Worm (Caenorhabditis elegans): ENCODE measurements around the gene Y49F6B.6.
"Not testable (repeated sequence)": the region's sequence is repeated elsewhere in the genome, so short reads cannot be mapped to it uniquely, and the experiment has no call there.

Gene Y49F6B.6

DNA sequence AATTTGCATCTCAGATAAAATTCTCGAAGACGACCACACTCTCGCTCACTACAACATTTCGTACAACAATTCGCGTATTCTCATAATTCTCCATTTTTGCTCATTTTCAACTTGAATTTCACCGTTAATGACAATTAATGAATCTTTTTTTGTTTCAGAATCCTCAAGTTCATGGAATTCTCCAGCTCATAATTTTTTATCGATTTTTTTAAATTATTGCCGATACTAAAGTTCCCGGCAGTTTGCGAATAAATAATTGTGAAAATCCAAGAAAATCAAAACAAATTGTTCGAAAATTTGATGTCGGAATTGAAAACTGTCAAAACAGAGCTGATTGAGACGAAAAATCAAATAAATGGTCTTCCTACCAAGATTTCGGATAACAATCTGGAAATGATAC is 25.0 kb upstream of the Y49F6B.6 start, which contains the start of gene C16C8.21:
TSS of gene C16C8.21 (plus strand) at position 301 of the 400 bp plus-strand sequence.
- TF ChIP-seq ceh-8 (GFP tag; optimal IDR thresholded peaks at IDR 0.05) = no peak
- TF ChIP-seq blmp-1 (tag; optimal IDR thresholded peaks at IDR 0.05) = no peak
- no peak for TF ChIP-seq nhr-12 (tag; optimal IDR thresholded peaks at IDR 0.05)
- TF ChIP-seq C34B4.2 (tag; optimal IDR thresholded peaks at IDR 0.05) = no peak
- TF ChIP-seq lin-35 (GFP tag; optimal IDR thresholded peaks at IDR 0.05) = no peak
- no peak for TF ChIP-seq nhr-84 (tag; optimal IDR thresholded peaks at IDR 0.05)
- TF ChIP-seq fos-1 (tag; optimal IDR thresholded peaks at IDR 0.05) = no peak

DNA sequence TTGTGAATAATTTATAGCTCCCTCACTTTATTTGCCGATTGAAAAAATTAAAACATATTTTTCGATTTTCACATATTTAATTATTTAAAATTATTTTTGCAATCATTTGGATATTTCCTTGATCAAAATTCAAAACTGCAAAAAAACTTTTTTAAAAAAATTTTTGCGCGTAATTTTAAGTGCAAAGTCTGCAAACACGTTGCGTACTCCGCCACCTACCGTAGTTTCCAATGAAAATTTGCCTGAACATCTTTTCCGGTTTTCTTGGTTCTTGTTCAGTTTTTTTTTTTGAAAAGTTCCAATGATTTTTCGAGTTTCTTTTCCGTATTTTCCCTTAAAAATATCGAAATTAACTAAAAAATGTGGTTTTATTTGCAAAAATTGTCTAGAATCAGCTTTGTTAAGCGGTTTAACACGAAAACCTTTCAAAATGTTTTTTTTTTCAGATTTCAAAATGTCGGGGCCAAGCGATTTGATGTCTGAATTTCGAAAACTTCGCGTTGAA is 24.1 kb upstream of the Y49F6B.6 start, which contains the start of gene C16C8.25:
TSS of gene C16C8.25 (plus strand) at position 455 of the 505 bp plus-strand sequence.
- no peak for TF ChIP-seq snu-23 (GFP tag; optimal IDR thresholded peaks at IDR 0.05)

DNA sequence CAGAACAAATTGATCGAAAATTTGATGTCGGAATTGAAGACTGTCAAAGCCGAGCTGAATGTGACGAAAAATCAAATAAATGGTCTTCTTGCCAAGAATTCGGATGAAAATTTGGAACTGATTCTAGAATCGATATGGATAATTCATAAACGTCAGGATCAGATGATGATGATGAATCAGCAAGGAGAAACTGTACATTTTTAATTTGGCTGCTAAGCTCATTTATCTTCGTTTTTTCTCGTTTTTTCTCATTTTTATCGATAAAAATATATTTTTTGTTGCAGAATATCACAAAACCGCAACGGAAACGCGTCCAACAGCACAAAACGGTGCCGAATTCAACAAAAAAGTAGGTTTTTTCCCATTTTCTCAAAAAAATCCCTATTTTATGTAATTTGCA is 23.4 kb upstream of the Y49F6B.6 start, which contains the start of gene C16C8.14:
TSS of gene C16C8.14 (plus strand) at position 301 of the 400 bp plus-strand sequence.
- TF ChIP-seq nhr-237, F16B12.6, ztf-4 (tag; optimal IDR thresholded peaks at IDR 0.05): not testable (repeated sequence)

DNA sequence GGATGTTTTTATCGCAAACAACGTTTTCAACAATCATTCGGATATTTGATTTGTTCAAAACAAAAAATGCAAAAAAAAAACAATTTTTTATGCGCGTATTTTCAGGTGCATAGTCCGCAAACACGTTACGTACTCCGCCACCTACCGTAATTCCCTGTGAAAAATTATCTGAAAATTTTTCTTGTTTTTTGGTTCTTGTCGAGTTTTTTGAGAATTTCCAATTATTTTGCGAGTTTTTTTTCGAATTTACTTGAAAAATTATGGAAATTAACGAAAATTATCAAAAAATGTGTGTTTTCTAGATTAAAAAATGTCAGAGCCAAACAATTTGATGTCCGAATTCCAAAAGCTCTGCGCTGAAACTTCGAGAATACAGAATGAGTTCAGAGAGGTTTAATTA is 20.5 kb upstream of the Y49F6B.6 start, which contains the start of gene C16C8.12:
TSS of gene C16C8.12 (plus strand) at position 301 of the 400 bp plus-strand sequence.
- TF ChIP-seq ceh-8 (GFP tag; optimal IDR thresholded peaks at IDR 0.05) (no peak), mdl-1 (tag; optimal IDR thresholded peaks at IDR 0.05) (no peak), unc-86 (tag; optimal IDR thresholded peaks at IDR 0.05) (no peak), lir-3 (tag; optimal IDR thresholded peaks at IDR 0.05; ENCODE audit: poor library complexity) (no peak), fkh-4 (tag; optimal IDR thresholded peaks at IDR 0.05; ENCODE audit: borderline replicate concordance) (no peak), nhr-12 (tag; optimal IDR thresholded peaks at IDR 0.05) (no peak), pqm-1 (tag; optimal IDR thresholded peaks at IDR 0.05) (no peak), ces-1 (GFP tag; optimal IDR thresholded peaks at IDR 0.05) (no peak), nhr-20 (tag; optimal IDR thresholded peaks at IDR 0.05) (no peak), swsn-7 (tag; optimal IDR thresholded peaks at IDR 0.05) (no peak), isw-1 (GFP tag; IDR thresholded peaks at IDR 0.05) (no peak), jun-1 (tag; optimal IDR thresholded peaks at IDR 0.05) (no peak), rnt-1 (tag; optimal IDR thresholded peaks at IDR 0.05) (no peak), ceh-90 (tag; optimal IDR thresholded peaks at IDR 0.05) (no peak), sptf-1 (tag; optimal IDR thresholded peaks at IDR 0.05) (no peak), fos-1 (tag; optimal IDR thresholded peaks at IDR 0.05) (no peak), alr-1 (tag; optimal IDR thresholded peaks at IDR 0.05; ENCODE audit: borderline replicate concordance) (no peak), nhr-237 (tag; optimal IDR thresholded peaks at IDR 0.05) (no peak), snpc-4 (tag; optimal IDR thresholded peaks at IDR 0.05) (no peak)

DNA sequence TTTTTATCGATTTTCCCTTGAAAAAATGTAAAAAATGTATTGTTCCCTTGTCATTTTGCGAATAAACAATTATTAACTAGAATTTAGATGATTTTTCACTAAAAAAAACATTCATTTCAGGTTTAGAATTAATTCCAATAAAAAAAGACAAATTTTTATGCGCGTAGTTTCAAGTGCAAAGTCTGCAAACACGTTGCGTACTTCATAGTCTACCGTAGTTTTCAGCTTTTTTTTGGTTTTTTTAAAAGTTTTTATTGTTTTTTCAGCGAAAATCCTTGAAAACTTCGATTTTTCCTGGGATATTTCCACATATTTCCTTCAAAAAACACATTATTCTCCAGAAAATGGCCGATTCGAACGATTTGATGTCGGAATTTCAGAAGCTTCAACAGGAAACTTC is 19.4 kb upstream of the Y49F6B.6 start, which contains the start of gene C16C8.11:
TSS of gene C16C8.11 (plus strand) at position 188 of the 400 bp plus-strand sequence.
- TF ChIP-seq mef-2 (tag; optimal IDR thresholded peaks at IDR 0.05) (no peak), nhr-28 (tag; optimal IDR thresholded peaks at IDR 0.05) (no peak), C34B4.2 (tag; optimal IDR thresholded peaks at IDR 0.05) (no peak), fkh-8 (tag; optimal IDR thresholded peaks at IDR 0.05) (no peak), nhr-76 (tag; optimal IDR thresholded peaks at IDR 0.05) (no peak), mdl-1 (tag; optimal IDR thresholded peaks at IDR 0.05) (no peak), nhr-85 (tag) (no peak), ztf-11 (tag; optimal IDR thresholded peaks at IDR 0.05) (no peak), elt-2 (tag; optimal IDR thresholded peaks at IDR 0.05) (no peak), hlh-4 (tag; optimal IDR thresholded peaks at IDR 0.05) (no peak), grh-1 (GFP tag; IDR thresholded peaks at IDR 0.05) (no peak), ama-1 (optimal IDR thresholded peaks at IDR 0.05) (no peak), fos-1 (tag; optimal IDR thresholded peaks at IDR 0.05) (no peak), vab-15 (tag; optimal IDR thresholded peaks at IDR 0.05) (no peak)

Measured in whole organism, L1 larva.